Worm (Caenorhabditis elegans) whole organism, L4 larva: ENCODE measurements around the gene C23G10.7.

Experiments used
- F10B5.3 ChIP-seq: sonication (generic microtip); optimal IDR thresholded peaks from 2 replicates; lab custom pipeline; 2016; ENCODE audit warnings: mild to moderate bottlenecking, missing genetic modification characterization, missing compliant biosample characterization
- F44E2.7 ChIP-seq: fragments of 200-800 bp; sonication (Bioruptor generic); IDR thresholded peaks from 2 replicates; pipeline ENCODE4 v2.1.2; 2022; ENCODE audit warnings: missing genetic modification characterization, missing compliant biosample characterization
- R02D3.7 ChIP-seq: fragments of 150-350 bp; sonication (generic microtip); optimal IDR thresholded peaks from 3 replicates; lab custom pipeline; 2014; ENCODE audit warnings: missing biosample characterization, missing genetic modification characterization
- Y48G9A.11 ChIP-seq: fragments of 200-800 bp; sonication (Bioruptor generic); IDR thresholded peaks from 2 replicates; pipeline ENCODE4 v1.3.6; 2022; ENCODE audit warnings: missing genetic modification reagents, missing genetic modification characterization, missing compliant biosample characterization
- aha-1 ChIP-seq: fragments of 150-350 bp; peaks from one replicate; lab custom pipeline; 2014; ENCODE audit warnings: missing biosample characterization, missing genetic modification characterization
- ama-1 ChIP-seq: fragments of 150-350 bp; optimal IDR thresholded peaks from 2 replicates; lab custom pipeline; 2014; ENCODE audit warnings: inconsistent platforms, mixed read lengths
- attf-4 ChIP-seq: sonication (generic microtip); optimal IDR thresholded peaks from 3 replicates; lab custom pipeline; 2017; ENCODE audit warnings: missing biosample characterization, missing genetic modification characterization
- cey-2 ChIP-seq: sonication (generic microtip); optimal IDR thresholded peaks from 3 replicates; lab custom pipeline; 2017; ENCODE audit warnings: missing genetic modification characterization, mild to moderate bottlenecking, missing compliant biosample characterization, antibody characterized with exemption, borderline replicate concordance; ENCODE audit not compliant: insufficient read depth
- daf-12 ChIP-seq: fragments of 150-350 bp; optimal IDR thresholded peaks from 2 replicates; lab custom pipeline; 2014; ENCODE audit warnings: missing biosample characterization, missing genetic modification reagents, missing genetic modification characterization
- dmd-6 ChIP-seq: fragments of 200-800 bp; sonication (Bioruptor generic); IDR thresholded peaks from 2 replicates; pipeline ENCODE4 v1.3.6; 2022; ENCODE audit warnings: missing genetic modification reagents, missing genetic modification characterization, missing compliant biosample characterization
- dmd-8 ChIP-seq: fragments of 200-800 bp; sonication (Bioruptor generic); IDR thresholded peaks from 2 replicates; pipeline ENCODE4 v1.3.6; 2022; ENCODE audit warnings: missing genetic modification characterization, missing compliant biosample characterization
- dve-1 ChIP-seq: sonication (generic microtip); optimal IDR thresholded peaks from 2 replicates; lab custom pipeline; 2017; ENCODE audit warnings: antibody characterized with exemption, mild to moderate bottlenecking, missing genetic modification characterization, missing compliant biosample characterization; ENCODE audit not compliant: insufficient read depth
- fkh-10 ChIP-seq: fragments of 150-350 bp; optimal IDR thresholded peaks from 2 replicates; lab custom pipeline; 2014; ENCODE audit warnings: missing biosample characterization, missing genetic modification reagents, missing genetic modification characterization
- gei-8 ChIP-seq: fragments of 200-800 bp; sonication (Bioruptor generic); optimal IDR thresholded peaks from 2 replicates; lab custom pipeline; 2018; ENCODE audit warnings: mild to moderate bottlenecking, missing genetic modification characterization, missing compliant biosample characterization
- hlh-11 ChIP-seq: fragments of 200-800 bp; sonication (Bioruptor generic); optimal IDR thresholded peaks from 2 replicates; lab custom pipeline; 2018; ENCODE audit warnings: mild to moderate bottlenecking, missing genetic modification characterization, missing compliant biosample characterization
- hlh-30 ChIP-seq: sonication (generic microtip); optimal IDR thresholded peaks from 2 replicates; lab custom pipeline; 2017; ENCODE audit warnings: antibody characterized with exemption, mild to moderate bottlenecking, missing genetic modification characterization, missing compliant biosample characterization; ENCODE audit not compliant: insufficient read depth
- lin-15B ChIP-seq: fragments of 150-350 bp; sonication (generic microtip); optimal IDR thresholded peaks from 3 replicates; lab custom pipeline; 2014; ENCODE audit warnings: missing biosample characterization, missing genetic modification characterization
- lin-39 ChIP-seq: fragments of 150-350 bp; optimal IDR thresholded peaks from 2 replicates; lab custom pipeline; 2014; ENCODE audit warnings: missing biosample characterization, missing genetic modification reagents, missing genetic modification characterization
- mdl-1 ChIP-seq, 2 experiments: fragments of 150-350 bp in 1 of 2; sonication (generic microtip) in 1 of 2; optimal IDR thresholded peaks; 2 replicates each; lab custom pipeline; 2014 to 2017; ENCODE audit warnings: missing biosample characterization in 2 of 2, missing genetic modification characterization in 2 of 2
- mdt-29 ChIP-seq: fragments of 200-800 bp; sonication (Bioruptor generic); IDR thresholded peaks from 2 replicates; pipeline ENCODE4 v1.3.6; 2022; ENCODE audit warnings: missing genetic modification reagents, missing genetic modification characterization, missing compliant biosample characterization
- mxl-2 ChIP-seq: fragments of 200-800 bp; sonication (Bioruptor generic); conservative IDR thresholded peaks from 2 replicates; pipeline ENCODE4 v1.3.6; 2022; ENCODE audit warnings: missing genetic modification reagents, missing genetic modification characterization, missing compliant biosample characterization
- mxl-3 ChIP-seq: fragments of 200-800 bp; sonication (Bioruptor generic); optimal IDR thresholded peaks from 2 replicates; lab custom pipeline; 2018; ENCODE audit warnings: mild to moderate bottlenecking, missing genetic modification characterization, missing compliant biosample characterization
- nhr-237 ChIP-seq: sonication (generic microtip); optimal IDR thresholded peaks from 2 replicates; lab custom pipeline; 2017; ENCODE audit warnings: missing biosample characterization, missing genetic modification characterization
- nhr-28 ChIP-seq: fragments of 150-350 bp; optimal IDR thresholded peaks from 2 replicates; lab custom pipeline; 2014; ENCODE audit warnings: missing biosample characterization, missing genetic modification characterization
- nhr-48 ChIP-seq: sonication (generic microtip); optimal IDR thresholded peaks from 2 replicates; lab custom pipeline; 2016; ENCODE audit warnings: mild to moderate bottlenecking, missing genetic modification characterization, missing compliant biosample characterization
- nhr-77 ChIP-seq: fragments of 150-350 bp; optimal IDR thresholded peaks from 2 replicates; lab custom pipeline; 2014; ENCODE audit warnings: missing biosample characterization, missing genetic modification characterization
- unc-130 ChIP-seq: sonication (generic microtip); optimal IDR thresholded peaks from 2 replicates; lab custom pipeline; 2016; ENCODE audit warnings: missing genetic modification reagents, missing genetic modification characterization, missing compliant biosample characterization
- unc-62 ChIP-seq, 3 experiments: fragments of 150-350 bp in 1 of 3; sonication (generic microtip); optimal IDR thresholded peaks in 2 of 3; peaks in 1 of 3; 1 replicate in 1 of 3; 2 replicates in 2 of 3; lab custom pipeline; 2014 to 2017; ENCODE audit warnings: missing biosample characterization in 3 of 3, missing genetic modification characterization in 3 of 3, missing genetic modification reagents in 3 of 3, missing genotype in 1 of 3
- vab-7 ChIP-seq: fragments of 200-800 bp; sonication (Bioruptor generic); IDR thresholded peaks from 2 replicates; pipeline ENCODE4 v1.3.6; 2022; ENCODE audit warnings: missing genetic modification reagents, missing genetic modification characterization, missing compliant biosample characterization
- zfp-2 ChIP-seq: sonication (generic microtip); optimal IDR thresholded peaks from 2 replicates; lab custom pipeline; 2016; ENCODE audit warnings: mild to moderate bottlenecking, missing genetic modification characterization, missing compliant biosample characterization
- zfp-3 ChIP-seq: fragments of 200-800 bp; sonication (Bioruptor generic); conservative IDR thresholded peaks from 2 replicates; pipeline ENCODE4 v1.3.6; 2022; ENCODE audit warnings: missing genetic modification reagents, missing genetic modification characterization, missing compliant biosample characterization
- zip-11 ChIP-seq: fragments of 200-800 bp; sonication (Bioruptor generic); IDR thresholded peaks from 2 replicates; pipeline ENCODE4 v1.3.6; 2022; ENCODE audit warnings: missing genetic modification characterization, missing compliant biosample characterization

Gene C23G10.7

DNA sequence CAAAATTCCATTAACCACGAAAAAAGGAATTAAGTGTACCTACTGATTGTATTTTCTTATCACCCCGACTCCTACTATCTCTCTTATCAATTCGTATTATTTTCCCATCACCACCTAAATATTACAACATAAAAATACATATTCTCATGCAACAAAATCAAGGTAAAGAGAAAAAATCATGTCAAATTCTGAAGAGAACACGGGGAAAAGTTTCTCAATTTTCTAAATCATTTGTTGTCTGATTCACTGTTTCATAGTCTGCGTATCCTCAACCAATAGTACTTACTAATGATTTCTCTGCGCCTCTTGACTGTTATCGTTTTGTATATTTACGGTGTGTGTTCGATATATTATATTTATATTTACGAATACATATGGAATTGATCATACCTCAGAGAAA, 33.7 kb upstream of the C23G10.7 start (continued):
- TF ChIP-seq mdt-29 (GFP tag; lab: Robert Waterston, UW) (no peak), unc-130 (no peak), F10B5.3 (tag; lab: Kevin White, UChicago) (no peak), dve-1 (peak; percentile 77), hlh-11 (no peak), cey-2 (tag; lab: Kevin White, UChicago) (no peak), daf-12 (no peak)

DNA sequence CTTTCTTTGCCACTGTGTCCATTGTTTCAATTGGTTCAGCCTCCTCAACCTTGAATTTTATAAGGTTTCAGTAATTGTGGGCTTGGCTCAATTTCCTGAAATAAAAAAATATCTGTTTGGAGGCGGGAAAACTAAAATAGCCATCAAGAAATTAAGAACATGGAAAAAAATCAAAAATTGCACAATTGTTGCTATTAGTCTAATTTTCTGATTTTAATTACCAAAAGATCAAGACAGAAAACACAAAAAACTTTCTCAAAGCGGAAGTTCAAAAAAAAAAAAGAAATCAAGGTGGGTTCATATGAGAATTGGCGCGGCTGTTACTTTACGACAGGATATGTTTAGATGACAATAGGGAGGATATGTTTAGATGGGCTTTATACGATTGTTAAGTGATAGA, 32.7 kb upstream of the C23G10.7 start, which contains the start of gene esyt-2:
TSS of gene esyt-2 (minus strand) at position 101 of the 400 bp plus-strand sequence.
- TF ChIP-seq unc-62 (GFP tag; optimal IDR thresholded peaks at IDR 0.05 in 1 of 2; lab: Kevin White, UChicago) (peak in 1 of 2 experiments; percentile 47), unc-62 (tag; optimal IDR thresholded peaks at IDR 0.05; lab: Kevin White, UChicago) (no peak), vab-7 (GFP tag; lab: Robert Waterston, UW) (no peak)

DNA sequence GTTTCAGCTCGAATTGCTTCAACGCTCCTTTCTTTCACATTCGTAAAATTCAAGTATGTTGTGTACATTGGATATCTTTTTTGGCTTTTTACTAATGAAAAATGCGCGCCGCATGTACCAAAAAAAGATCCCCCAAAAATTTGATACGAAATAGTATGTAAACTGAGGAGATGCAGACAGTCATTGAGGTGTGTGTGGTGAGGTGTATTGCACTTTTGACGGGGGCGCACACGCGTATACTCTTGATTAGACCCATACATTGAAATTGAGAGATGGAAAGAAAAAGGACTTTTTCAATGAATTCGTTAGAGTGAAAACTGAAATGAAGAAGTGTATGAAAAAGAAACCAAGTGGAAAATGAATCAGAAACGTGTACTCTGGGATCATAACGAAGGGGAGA, 23.2 kb upstream of the C23G10.7 start:
- TF ChIP-seq fkh-10 (GFP tag; lab: Kevin White, UChicago) (no peak), aha-1 (tag; lab: Kevin White, UChicago) (peak; percentile 56)

DNA sequence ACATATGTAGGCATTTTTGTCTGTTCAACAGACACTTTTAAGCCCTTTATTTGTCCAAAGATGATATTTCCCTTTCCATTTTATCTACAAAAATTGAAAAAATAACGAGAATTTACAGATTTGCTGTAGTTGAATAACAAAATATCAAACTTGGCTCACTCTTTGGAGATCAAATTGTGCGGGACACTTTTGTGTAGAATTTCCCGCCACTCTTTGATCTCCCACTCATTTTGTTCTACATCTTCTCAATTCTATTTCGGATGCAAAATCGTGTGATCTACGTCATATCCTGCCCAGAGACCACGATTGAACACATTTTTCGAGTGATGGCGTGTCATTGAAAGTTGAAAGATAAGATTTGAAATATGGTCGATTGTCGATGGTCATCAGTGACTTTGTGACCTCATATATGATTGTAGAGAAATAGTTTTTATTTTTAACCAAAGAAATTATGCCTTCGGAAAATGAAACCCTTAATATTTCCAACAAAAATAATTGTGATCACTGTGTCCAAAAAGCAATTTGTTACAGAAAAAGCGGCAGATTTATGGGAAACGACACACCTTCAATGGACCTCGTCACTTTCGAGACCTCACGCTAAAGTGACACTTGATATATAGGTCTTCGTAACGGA, 18.7 kb upstream of the C23G10.7 start, which contains the start of gene hot-4:
TSS of gene hot-4 (plus strand) at position 584 of the 634 bp plus-strand sequence.
- TF ChIP-seq R02D3.7 (tag; lab: Kevin White, UChicago) = no peak
- no peak for TF ChIP-seq zfp-2 (tag; lab: Kevin White, UChicago)
- TF ChIP-seq nhr-237 (tag; lab: Kevin White, UChicago) = no peak
- TF ChIP-seq dmd-8 = no peak
- no peak for TF ChIP-seq fkh-10 (GFP tag; lab: Kevin White, UChicago)
- TF ChIP-seq mxl-2 (GFP tag; lab: Robert Waterston, UW) = no peak
- TF ChIP-seq lin-15B (tag; lab: Kevin White, UChicago) = no peak
- no peak for TF ChIP-seq F44E2.7 (GFP tag; lab: Robert Waterston, UW)
- TF ChIP-seq attf-4 (tag; lab: Kevin White, UChicago) = no peak
- no peak for TF ChIP-seq unc-62 (GFP tag; optimal IDR thresholded peaks at IDR 0.05 in 1 of 2; lab: Kevin White, UChicago)
- no peak for TF ChIP-seq unc-62 (tag; optimal IDR thresholded peaks at IDR 0.05; lab: Kevin White, UChicago)
- TF ChIP-seq Y48G9A.11 (GFP tag; lab: Robert Waterston, UW) = no peak
- no peak for TF ChIP-seq gei-8 (GFP tag; lab: Kevin White, UChicago)
- TF ChIP-seq ama-1 (lab: Kevin White, UChicago) = no peak
- no peak for TF ChIP-seq zip-11 (GFP tag; lab: Robert Waterston, UW)

DNA sequence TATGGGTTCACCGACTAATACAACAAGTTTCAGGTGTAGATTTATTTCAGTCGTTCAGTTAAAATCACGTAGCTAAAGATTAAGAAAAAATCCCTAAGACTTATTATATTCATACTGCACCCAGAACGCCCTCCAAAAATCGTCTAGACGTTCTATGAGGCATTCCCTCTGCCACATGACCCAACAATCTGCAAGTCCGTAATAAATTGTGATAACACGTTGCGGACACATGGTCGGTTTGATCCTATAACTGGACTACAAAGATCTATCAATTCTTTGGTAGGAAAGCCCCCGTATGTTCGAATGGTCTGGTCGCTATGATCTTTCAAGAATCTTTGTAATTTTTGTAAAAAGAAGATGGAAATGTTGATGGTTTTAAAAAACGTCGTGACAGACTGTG, 17.7 kb upstream of the C23G10.7 start:
- TF ChIP-seq nhr-77 (tag; lab: Kevin White, UChicago) (no peak), hlh-30 (tag; lab: Kevin White, UChicago) (peak; percentile 14), mdl-1 (tag; optimal IDR thresholded peaks at IDR 0.05; lab: Kevin White, UChicago) (peak in 1 of 2 experiments; percentile 71), zfp-3 (GFP tag; lab: Robert Waterston, UW) (no peak), mxl-3 (GFP tag; lab: Kevin White, UChicago) (peak; percentile 92), lin-39 (tag; lab: Kevin White, UChicago) (no peak), dmd-6 (GFP tag; lab: Robert Waterston, UW) (0 out of 2 replicates have a peak, but pooled peaks have one; percentile 8), hlh-11 (peak; percentile 23), nhr-48 (tag; lab: Kevin White, UChicago) (peak; percentile 83), nhr-28 (peak; percentile 84)
- TF ChIP-seq, all 104 proteins: peak for 7
